Worm (Caenorhabditis elegans) whole organism, young adult: ENCODE measurements around the gene cdc-25.4.

Experiments
- B0336.3 ChIP-seq: fragments of 200-800 bp; sonication (Bioruptor generic); IDR thresholded peaks from 2 replicates; pipeline ENCODE4 v1.3.6; 2022; ENCODE audit warnings: missing genetic modification characterization, missing compliant biosample characterization
- F10E7.11 ChIP-seq: sonication (generic microtip); optimal IDR thresholded peaks from 2 replicates; lab custom pipeline; 2017; ENCODE audit warnings: mild to moderate bottlenecking, missing genetic modification characterization, moderate library complexity, missing compliant biosample characterization
- F23B12.7 ChIP-seq: sonication (generic microtip); optimal IDR thresholded peaks from 2 replicates; lab custom pipeline; 2017; ENCODE audit warnings: missing genetic modification characterization, mild to moderate bottlenecking, missing compliant biosample characterization, antibody characterized with exemption, moderate library complexity; ENCODE audit not compliant: insufficient read depth
- F37B4.10 ChIP-seq: fragments of 200-800 bp; sonication (Bioruptor generic); IDR thresholded peaks from 2 replicates; pipeline ENCODE4 v1.3.6; 2022; ENCODE audit warnings: missing genetic modification characterization, missing compliant biosample characterization
- F52B5.7 ChIP-seq: sonication (generic microtip); optimal IDR thresholded peaks from 2 replicates; lab custom pipeline; 2016; ENCODE audit warnings: mild to moderate bottlenecking, missing genetic modification characterization, missing compliant biosample characterization
- K12H6.12 ChIP-seq: fragments of 200-800 bp; sonication (Bioruptor generic); optimal IDR thresholded peaks from 2 replicates; lab custom pipeline; 2018; ENCODE audit warnings: mild to moderate bottlenecking, missing genetic modification characterization, missing compliant biosample characterization
- Y53F4B.3 ChIP-seq: fragments of 200-800 bp; sonication (Bioruptor generic); IDR thresholded peaks from 2 replicates; pipeline ENCODE4 v1.3.6; 2022; ENCODE audit warnings: missing genetic modification reagents, missing genetic modification characterization, missing compliant biosample characterization
- Y56A3A.18 ChIP-seq: fragments of 200-800 bp; sonication (Bioruptor generic); IDR thresholded peaks from 2 replicates; pipeline ENCODE4 v1.3.6; 2022; ENCODE audit warnings: missing genetic modification reagents, missing genetic modification characterization, missing compliant biosample characterization
- Y95B8A.8 ChIP-seq: fragments of 200-800 bp; sonication (Bioruptor generic); IDR thresholded peaks from 2 replicates; pipeline ENCODE4 v1.3.6; 2022; ENCODE audit warnings: missing genetic modification reagents, missing genetic modification characterization, missing compliant biosample characterization
- attf-3 ChIP-seq: fragments of 200-800 bp; sonication (Bioruptor generic); conservative IDR thresholded peaks from 2 replicates; pipeline ENCODE4 v1.3.6; 2022; ENCODE audit warnings: missing genetic modification reagents, missing genetic modification characterization, missing compliant biosample characterization
- cebp-1 ChIP-seq, 2 experiments: fragments of 200-800 bp in 1 of 2; sonication (Bioruptor generic) in 1 of 2; sonication (generic microtip) in 1 of 2; IDR thresholded peaks in 1 of 2; optimal IDR thresholded peaks in 1 of 2; 2 replicates each; pipeline versions ENCODE4 v1.3.6 to Lab custom; 2017 to 2022; ENCODE audit warnings: missing compliant biosample characterization in 2 of 2, missing genetic modification characterization in 2 of 2, mild to moderate bottlenecking in 1 of 2, missing genetic modification reagents in 1 of 2, moderate library complexity in 1 of 2
- die-1 ChIP-seq: sonication (generic microtip); optimal IDR thresholded peaks from 2 replicates; lab custom pipeline; 2016; ENCODE audit warnings: missing genotype, mild to moderate bottlenecking, missing genetic modification characterization, missing compliant biosample characterization
- dox-1 ChIP-seq: fragments of 200-800 bp; sonication (Bioruptor generic); IDR thresholded peaks from 2 replicates; pipeline ENCODE4 v1.3.6; 2022; ENCODE audit warnings: missing genetic modification reagents, missing genetic modification characterization, missing compliant biosample characterization
- ets-4 ChIP-seq: fragments of 200-800 bp; sonication (Bioruptor generic); optimal IDR thresholded peaks from 2 replicates; lab custom pipeline; 2018; ENCODE audit warnings: mild to moderate bottlenecking, missing genetic modification characterization, missing compliant biosample characterization
- hmg-20 ChIP-seq: fragments of 200-800 bp; sonication (Bioruptor generic); IDR thresholded peaks from 2 replicates; pipeline ENCODE4 v1.3.6; 2022; ENCODE audit warnings: missing genetic modification reagents, missing genetic modification characterization, missing compliant biosample characterization
- hrde-1 ChIP-seq: sonication (generic microtip); optimal IDR thresholded peaks from 2 replicates; lab custom pipeline; 2016; ENCODE audit warnings: missing genetic modification characterization, mild to moderate bottlenecking, missing compliant biosample characterization, moderate library complexity, missing genotype, missing genetic modification reagents, borderline replicate concordance
- hsf-1 ChIP-seq: fragments of 200-800 bp; sonication (Bioruptor generic); IDR thresholded peaks from 2 replicates; pipeline ENCODE4 v1.3.6; 2022; ENCODE audit warnings: missing genetic modification reagents, missing genetic modification characterization, missing compliant biosample characterization
- let-607 ChIP-seq, 2 experiments: fragments of 200-800 bp in 1 of 2; sonication (Bioruptor generic) in 1 of 2; sonication (generic microtip) in 1 of 2; optimal IDR thresholded peaks; 2 replicates each; lab custom pipeline; 2016 to 2018; ENCODE audit warnings: mild to moderate bottlenecking in 2 of 2, missing compliant biosample characterization in 2 of 2, missing genetic modification characterization in 2 of 2, moderate library complexity in 2 of 2, missing genotype in 1 of 2
- lin-40 ChIP-seq: sonication (generic microtip); optimal IDR thresholded peaks from 2 replicates; lab custom pipeline; 2016; ENCODE audit warnings: missing genetic modification characterization, mild to moderate bottlenecking, missing compliant biosample characterization, missing genotype, missing genetic modification reagents
- lin-54 ChIP-seq: fragments of 200-800 bp; sonication (Bioruptor generic); optimal IDR thresholded peaks from 2 replicates; lab custom pipeline; 2018; ENCODE audit warnings: mild to moderate bottlenecking, missing genetic modification characterization, missing compliant biosample characterization
- lsl-1 ChIP-seq: fragments of 200-800 bp; sonication (Bioruptor generic); optimal IDR thresholded peaks from 2 replicates; lab custom pipeline; 2018; ENCODE audit warnings: mild to moderate bottlenecking, missing genetic modification characterization, moderate library complexity, missing compliant biosample characterization
- madf-3 ChIP-seq: fragments of 200-800 bp; sonication (Bioruptor generic); IDR thresholded peaks from 2 replicates; pipeline ENCODE4 v1.3.6; 2022; ENCODE audit warnings: missing genetic modification reagents, missing genetic modification characterization, missing compliant biosample characterization
- madf-6 ChIP-seq: fragments of 200-800 bp; sonication (Bioruptor generic); IDR thresholded peaks from 2 replicates; pipeline ENCODE4 v1.3.6; 2022; ENCODE audit warnings: missing genetic modification reagents, missing genetic modification characterization, missing compliant biosample characterization
- mel-28 ChIP-seq: sonication (generic microtip); optimal IDR thresholded peaks from 2 replicates; lab custom pipeline; 2016; ENCODE audit warnings: borderline replicate concordance, mild to moderate bottlenecking, missing genetic modification characterization, missing compliant biosample characterization
- nfya-1 ChIP-seq: sonication (generic microtip); optimal IDR thresholded peaks from 2 replicates; lab custom pipeline; 2017; ENCODE audit warnings: antibody characterized with exemption, missing compliant biosample characterization, missing genetic modification characterization, borderline replicate concordance; ENCODE audit not compliant: insufficient read depth
- nhr-80 ChIP-seq: sonication (generic microtip); optimal IDR thresholded peaks from 2 replicates; lab custom pipeline; 2016; ENCODE audit warnings: missing genetic modification characterization, missing compliant biosample characterization
- rpc-1 ChIP-seq, 2 experiments: fragments of 150-350 bp in 1 of 2; sonication (generic microtip) in 1 of 2; optimal IDR thresholded peaks; 2 replicates each; lab custom pipeline; 2014 to 2018; ENCODE audit warnings: missing biosample characterization in 1 of 2, missing genetic modification characterization in 1 of 2, missing genetic modification reagents in 1 of 2, missing genotype in 1 of 2
- snpc-1.3 ChIP-seq: sonication (generic microtip); optimal IDR thresholded peaks from 2 replicates; lab custom pipeline; 2017; ENCODE audit warnings: missing genetic modification characterization, mild to moderate bottlenecking, missing compliant biosample characterization, antibody characterized with exemption, moderate library complexity, missing genotype, missing genetic modification reagents; ENCODE audit not compliant: insufficient read depth
- snpc-4 ChIP-seq, 5 experiments: fragments of 150-350 bp in 1 of 5; sonication (generic microtip) in 4 of 5; optimal IDR thresholded peaks; 2 replicates each; lab custom pipeline; 2014 to 2018; ENCODE audit warnings: missing genetic modification characterization in 5 of 5, missing biosample characterization in 3 of 5, antibody characterized with exemption in 2 of 5, mild to moderate bottlenecking in 2 of 5, missing compliant biosample characterization in 2 of 5, missing genotype in 2 of 5, moderate library complexity in 2 of 5, missing genetic modification reagents in 1 of 5
- tbp1 ChIP-seq: fragments of 200-800 bp; sonication (Bioruptor generic); optimal IDR thresholded peaks from 2 replicates; lab custom pipeline; 2018; ENCODE audit warnings: mild to moderate bottlenecking, missing genetic modification characterization, missing compliant biosample characterization
- tbx-9 ChIP-seq: sonication (generic microtip); optimal IDR thresholded peaks from 2 replicates; lab custom pipeline; 2016; ENCODE audit warnings: borderline replicate concordance, missing genetic modification characterization, inconsistent platforms, missing compliant biosample characterization
- tlf-1 ChIP-seq: fragments of 200-800 bp; sonication (Bioruptor generic); optimal IDR thresholded peaks from 2 replicates; lab custom pipeline; 2018; ENCODE audit warnings: mild to moderate bottlenecking, missing genetic modification characterization, missing compliant biosample characterization
- zim-3 ChIP-seq: sonication (generic microtip); optimal IDR thresholded peaks from 2 replicates; lab custom pipeline; 2017; ENCODE audit warnings: mild to moderate bottlenecking, missing genetic modification characterization, moderate library complexity, missing compliant biosample characterization
- ztf-25 ChIP-seq: fragments of 200-800 bp; sonication (Bioruptor generic); IDR thresholded peaks from 2 replicates; pipeline ENCODE4 v1.3.6; 2022; ENCODE audit warnings: missing genetic modification reagents, missing genetic modification characterization, missing compliant biosample characterization

Gene cdc-25.4

ce11 chrII:10189369-10189768, at the start of gene cdc-25.4:
Gene cdc-25.4, minus strand, starts transcription at chrII:10189469.
- TF ChIP-seq K12H6.12 (tag; lab: Kevin White, UChicago), result no peak
- TF ChIP-seq Y56A3A.18 (GFP tag; lab: Robert Waterston, UW), result no peak
- TF ChIP-seq hmg-20, result no peak
- TF ChIP-seq F10E7.11 (tag; lab: Kevin White, UChicago), result no peak
- no peak for TF ChIP-seq nfya-1 (tag; lab: Kevin White, UChicago)
- no peak for TF ChIP-seq lin-40
- TF ChIP-seq Y53F4B.3 (GFP tag; lab: Robert Waterston, UW), result no peak
- no peak for TF ChIP-seq tbx-9 (tag; lab: Kevin White, UChicago)
- TF ChIP-seq lsl-1 (GFP tag; lab: Kevin White, UChicago), result no peak
- TF ChIP-seq snpc-4 (GFP tag; optimal IDR thresholded peaks at IDR 0.05; lab: Kevin White, UChicago), result no peak
- TF ChIP-seq snpc-4 (tag; optimal IDR thresholded peaks at IDR 0.05; lab: Kevin White, UChicago), result no peak
- TF ChIP-seq rpc-1 (optimal IDR thresholded peaks at IDR 0.05; lab: Kevin White, UChicago), result no peak
- no peak for TF ChIP-seq rpc-1 (tag; optimal IDR thresholded peaks at IDR 0.05; lab: Kevin White, UChicago)
- TF ChIP-seq hsf-1 (GFP tag; lab: Robert Waterston, UW), result no peak
- TF ChIP-seq let-607 (tag; optimal IDR thresholded peaks at IDR 0.05; lab: Kevin White, UChicago), result no peak
- no peak for TF ChIP-seq ets-4 (GFP tag; lab: Kevin White, UChicago)
- no peak for TF ChIP-seq tbp1 (GFP tag; lab: Kevin White, UChicago)

ce11 chrII:10234398-10234797, 45.1 kb upstream of the cdc-25.4 start, which contains the start of gene ubxn-5:
Gene ubxn-5, minus strand, starts transcription at chrII:10234498.
- TF ChIP-seq die-1 (no peak), tlf-1 (GFP tag; lab: Kevin White, UChicago) (no peak), B0336.3 (GFP tag; lab: Robert Waterston, UW) (no peak)
- TF ChIP-seq, all 124 proteins: peak for 0

ce11 chrII:10231874-10232273, 42.6 kb upstream of the cdc-25.4 start:
- TF ChIP-seq nhr-80 (tag; lab: Kevin White, UChicago), result peak; percentile 55
- TF ChIP-seq dox-1 (GFP tag; lab: Robert Waterston, UW), result 0 out of 2 replicates have a peak, but pooled peaks have one; percentile 20
- TF ChIP-seq attf-3 (GFP tag; lab: Robert Waterston, UW), result no peak

- TF ChIP-seq madf-3 (GFP tag; lab: Robert Waterston, UW) (no peak), snpc-4 (GFP tag; optimal IDR thresholded peaks at IDR 0.05; lab: Kevin White, UChicago) (no peak), snpc-4 (tag; optimal IDR thresholded peaks at IDR 0.05; lab: Kevin White, UChicago) (no peak), F37B4.10 (GFP tag; lab: Robert Waterston, UW) (no peak), lin-54 (no peak), F52B5.7 (tag; lab: Kevin White, UChicago) (no peak), mel-28 (tag; lab: Kevin White, UChicago) (no peak), ets-4 (GFP tag; lab: Kevin White, UChicago) (no peak), snpc-1.3 (tag; lab: Kevin White, UChicago) (no peak), Y95B8A.8 (GFP tag; lab: Robert Waterston, UW) (no peak), F23B12.7 (tag; lab: Kevin White, UChicago) (no peak), cebp-1 (GFP tag; IDR thresholded peaks at IDR 0.05; lab: Robert Waterston, UW) (no peak), cebp-1 (tag; optimal IDR thresholded peaks at IDR 0.05; lab: Kevin White, UChicago) (no peak), zim-3 (tag; lab: Kevin White, UChicago) (no peak), madf-6 (no peak), ztf-25 (GFP tag; lab: Robert Waterston, UW) (no peak), hsf-1 (GFP tag; lab: Robert Waterston, UW) (no peak), hrde-1 (tag; lab: Kevin White, UChicago) (no peak)
These were observed 41.7 kb upstream of the cdc-25.4 start, which contains the start of gene T01E8.8 for ce11 chrII:10230972-10231371. Gene T01E8.8, plus strand, starts transcription at chrII:10231272.
